Worm (Caenorhabditis elegans) whole organism, L2 larva: Measurements from ENCODE around the gene smc-5.
A peak's percentile ranks its signal among the peaks of the same experiment; 100 is the strongest.

Source experiments
- C34F6.9 ChIP-seq: fragments of 150-350 bp; optimal IDR thresholded peaks from 2 replicates; lab custom pipeline; 2014; ENCODE audit warnings: missing biosample characterization, missing genetic modification characterization
- F13H6.1 ChIP-seq: sonication (generic microtip); optimal IDR thresholded peaks from 2 replicates; lab custom pipeline; 2016; ENCODE audit warnings: missing genetic modification characterization, missing compliant biosample characterization
- R02D3.7 ChIP-seq: fragments of 150-350 bp; optimal IDR thresholded peaks from 2 replicates; lab custom pipeline; 2014; ENCODE audit warnings: missing biosample characterization, missing genetic modification characterization
- Y55F3AM.14 ChIP-seq: fragments of 200-800 bp; sonication (Bioruptor generic); optimal IDR thresholded peaks from 2 replicates; lab custom pipeline; 2018; ENCODE audit warnings: mild to moderate bottlenecking, missing genetic modification characterization, missing compliant biosample characterization
- ZK546.5 ChIP-seq: sonication (generic microtip); optimal IDR thresholded peaks from 2 replicates; lab custom pipeline; 2017; ENCODE audit warnings: missing biosample characterization, missing genetic modification characterization
- alr-1 ChIP-seq: fragments of 150-350 bp; optimal IDR thresholded peaks from 2 replicates; lab custom pipeline; 2014; ENCODE audit warnings: missing biosample characterization, missing genetic modification characterization
- ama-1 ChIP-seq: fragments of 150-350 bp; optimal IDR thresholded peaks from 2 replicates; lab custom pipeline; 2018; ENCODE audit warnings: inconsistent platforms
- blmp-1 ChIP-seq: sonication (generic microtip); optimal IDR thresholded peaks from 2 replicates; lab custom pipeline; 2017; ENCODE audit warnings: missing genetic modification characterization, mild to moderate bottlenecking, missing compliant biosample characterization, antibody characterized with exemption, moderate library complexity; ENCODE audit not compliant: insufficient read depth
- ceh-82 ChIP-seq: fragments of 150-350 bp; optimal IDR thresholded peaks from 2 replicates; lab custom pipeline; 2014; ENCODE audit warnings: missing biosample characterization, missing genetic modification characterization
- crh-2 ChIP-seq: sonication (generic microtip); optimal IDR thresholded peaks from 2 replicates; lab custom pipeline; 2017; ENCODE audit warnings: missing biosample characterization, missing genetic modification characterization
- dmd-4 ChIP-seq: sonication (generic microtip); optimal IDR thresholded peaks from 2 replicates; lab custom pipeline; 2017; ENCODE audit warnings: missing biosample characterization, missing genetic modification characterization
- egl-27 ChIP-seq: sonication (generic microtip); optimal IDR thresholded peaks from 3 replicates; lab custom pipeline; 2017; ENCODE audit warnings: missing biosample characterization, missing genetic modification reagents, missing genetic modification characterization
- elt-3 ChIP-seq: sonication (generic microtip); optimal IDR thresholded peaks from 2 replicates; lab custom pipeline; 2017; ENCODE audit warnings: missing biosample characterization, missing genetic modification characterization
- fos-1 ChIP-seq: fragments of 150-350 bp; optimal IDR thresholded peaks from 2 replicates; lab custom pipeline; 2014; ENCODE audit warnings: missing biosample characterization, missing genetic modification characterization
- gmeb-1 ChIP-seq: fragments of 150-350 bp; optimal IDR thresholded peaks from 2 replicates; lab custom pipeline; 2014; ENCODE audit warnings: missing biosample characterization, missing genetic modification characterization
- lin-11 ChIP-seq: fragments of 150-350 bp; sonication (generic microtip); optimal IDR thresholded peaks from 2 replicates; lab custom pipeline; 2014; ENCODE audit warnings: missing biosample characterization, missing genetic modification characterization, inconsistent platforms, mixed read lengths
- lin-39 ChIP-seq: fragments of 150-350 bp; optimal IDR thresholded peaks from 2 replicates; lab custom pipeline; 2014; ENCODE audit warnings: missing biosample characterization, missing genetic modification reagents, missing genetic modification characterization
- lsy-2 ChIP-seq, 2 experiments: fragments of 150-350 bp in 1 of 2; sonication (generic microtip) in 1 of 2; optimal IDR thresholded peaks; 2 replicates each; lab custom pipeline; 2014 to 2017; ENCODE audit warnings: missing biosample characterization in 2 of 2, missing genetic modification characterization in 2 of 2
- mab-5 ChIP-seq: fragments of 150-350 bp; optimal IDR thresholded peaks from 2 replicates; lab custom pipeline; 2014; ENCODE audit warnings: missing biosample characterization, missing genetic modification characterization
- mbf-1 ChIP-seq: sonication (generic microtip); optimal IDR thresholded peaks from 2 replicates; lab custom pipeline; 2017; ENCODE audit warnings: missing biosample characterization, missing genetic modification characterization
- nhr-10 ChIP-seq: sonication (generic microtip); optimal IDR thresholded peaks from 2 replicates; lab custom pipeline; 2017; ENCODE audit warnings: missing biosample characterization, missing genetic modification characterization
- nhr-11 ChIP-seq: fragments of 150-350 bp; optimal IDR thresholded peaks from 2 replicates; lab custom pipeline; 2014; ENCODE audit warnings: missing biosample characterization, missing genetic modification characterization
- nhr-12 ChIP-seq: fragments of 150-350 bp; optimal IDR thresholded peaks from 2 replicates; lab custom pipeline; 2014; ENCODE audit warnings: missing biosample characterization, missing genetic modification characterization
- nhr-129 ChIP-seq: fragments of 150-350 bp; optimal IDR thresholded peaks from 2 replicates; lab custom pipeline; 2014; ENCODE audit warnings: missing biosample characterization, missing genetic modification characterization
- nhr-21 ChIP-seq: fragments of 150-350 bp; optimal IDR thresholded peaks from 2 replicates; lab custom pipeline; 2014; ENCODE audit warnings: missing biosample characterization, missing genetic modification characterization
- nhr-23 ChIP-seq: fragments of 150-350 bp; optimal IDR thresholded peaks from 2 replicates; lab custom pipeline; 2014; ENCODE audit warnings: missing biosample characterization, missing genetic modification reagents, missing genetic modification characterization
- nhr-237 ChIP-seq: fragments of 150-350 bp; optimal IDR thresholded peaks from 2 replicates; lab custom pipeline; 2014; ENCODE audit warnings: missing biosample characterization, missing genetic modification characterization
- nhr-25 ChIP-seq: fragments of 150-350 bp; sonication (generic microtip); optimal IDR thresholded peaks from 3 replicates; lab custom pipeline; 2014; ENCODE audit warnings: missing biosample characterization, missing genetic modification characterization
- nhr-6 ChIP-seq: fragments of 150-350 bp; optimal IDR thresholded peaks from 2 replicates; lab custom pipeline; 2014; ENCODE audit warnings: missing biosample characterization, missing genetic modification characterization
- nhr-77 ChIP-seq: fragments of 150-350 bp; optimal IDR thresholded peaks from 2 replicates; lab custom pipeline; 2014; ENCODE audit warnings: missing biosample characterization, missing genetic modification characterization
- peb-1 ChIP-seq: fragments of 150-350 bp; optimal IDR thresholded peaks from 2 replicates; lab custom pipeline; 2014; ENCODE audit warnings: missing biosample characterization, missing genetic modification characterization
- sem-4 ChIP-seq: fragments of 150-350 bp; optimal IDR thresholded peaks from 2 replicates; lab custom pipeline; 2014; ENCODE audit warnings: missing biosample characterization, missing genetic modification reagents, missing genetic modification characterization
- skn-1 ChIP-seq: sonication (generic microtip); optimal IDR thresholded peaks from 2 replicates; lab custom pipeline; 2017; ENCODE audit warnings: missing biosample characterization, missing genetic modification characterization
- sma-3 ChIP-seq: sonication (generic microtip); optimal IDR thresholded peaks from 2 replicates; lab custom pipeline; 2016; ENCODE audit warnings: missing genetic modification reagents, missing genetic modification characterization, missing compliant biosample characterization
- sma-9 ChIP-seq, 2 experiments: fragments of 150-350 bp in 1 of 2; sonication (generic microtip) in 1 of 2; optimal IDR thresholded peaks; 2 replicates each; lab custom pipeline; 2014 to 2016; ENCODE audit warnings: missing genetic modification characterization in 2 of 2, mild to moderate bottlenecking in 1 of 2, missing biosample characterization in 1 of 2, missing compliant biosample characterization in 1 of 2, missing genetic modification reagents in 1 of 2, moderate library complexity in 1 of 2
- snpc-4 ChIP-seq: fragments of 150-350 bp; optimal IDR thresholded peaks from 2 replicates; lab custom pipeline; 2014; ENCODE audit warnings: missing biosample characterization, missing genetic modification characterization
- unc-62 ChIP-seq: fragments of 150-350 bp; optimal IDR thresholded peaks from 2 replicates; lab custom pipeline; 2014; ENCODE audit warnings: missing biosample characterization, missing genetic modification reagents, missing genetic modification characterization
- zag-1 ChIP-seq: fragments of 150-350 bp; optimal IDR thresholded peaks from 2 replicates; lab custom pipeline; 2014; ENCODE audit warnings: missing biosample characterization, missing genetic modification characterization
- ztf-1 ChIP-seq: fragments of 200-800 bp; sonication (Bioruptor generic); conservative IDR thresholded peaks from 2 replicates; pipeline ENCODE4 v1.3.6; 2022; ENCODE audit warnings: missing genetic modification characterization, missing compliant biosample characterization
- ztf-11 ChIP-seq: sonication (generic microtip); optimal IDR thresholded peaks from 2 replicates; lab custom pipeline; 2017; ENCODE audit warnings: missing biosample characterization, missing genetic modification characterization
- ztf-4 ChIP-seq: fragments of 150-350 bp; optimal IDR thresholded peaks from 2 replicates; lab custom pipeline; 2014; ENCODE audit warnings: missing biosample characterization, missing genetic modification characterization

The smc-5 gene

ce11 chrII:5018578-5018977, 43.3 kb upstream of the smc-5 start:
- TF ChIP-seq egl-27 (tag; lab: Kevin White, UChicago), result no peak
- TF ChIP-seq zag-1 (tag; lab: Kevin White, UChicago), result no peak
- TF ChIP-seq skn-1 (tag; lab: Kevin White, UChicago), result no peak
- no peak for TF ChIP-seq mab-5

- no peak for TF ChIP-seq nhr-77
- no peak for TF ChIP-seq ama-1 (lab: Kevin White, UChicago)
- TF ChIP-seq nhr-11 (tag; lab: Kevin White, UChicago), result no peak
- TF ChIP-seq lin-11, result no peak
- peak; percentile 34 for TF ChIP-seq nhr-129 (tag; lab: Kevin White, UChicago)
- no peak for TF ChIP-seq nhr-12 (tag; lab: Kevin White, UChicago)
- no peak for TF ChIP-seq ztf-1 (GFP tag; lab: Robert Waterston, UW)
- no peak for TF ChIP-seq C34F6.9 (tag; lab: Kevin White, UChicago)
- no peak for TF ChIP-seq ztf-11 (tag; lab: Kevin White, UChicago)
- TF ChIP-seq mbf-1, result no peak
- TF ChIP-seq egl-27 (tag; lab: Kevin White, UChicago), result no peak
- peak in 1 of 2 experiments; percentile 43 for TF ChIP-seq lsy-2 (tag; optimal IDR thresholded peaks at IDR 0.05; lab: Kevin White, UChicago)
- peak; percentile 54 for TF ChIP-seq nhr-21
- TF ChIP-seq F13H6.1, result no peak
- no peak for TF ChIP-seq skn-1 (tag; lab: Kevin White, UChicago)
- no peak for TF ChIP-seq mab-5
- TF ChIP-seq zag-1 (tag; lab: Kevin White, UChicago), result no peak
- TF ChIP-seq crh-2 (tag; lab: Kevin White, UChicago), result peak; percentile 68
- no peak for TF ChIP-seq R02D3.7 (tag; lab: Kevin White, UChicago)
- TF ChIP-seq nhr-23 (tag; lab: Kevin White, UChicago), result no peak
- TF ChIP-seq peb-1 (tag; lab: Kevin White, UChicago), result no peak
- TF ChIP-seq elt-3 (tag; lab: Kevin White, UChicago), result no peak
- peak; percentile 62 for TF ChIP-seq sma-9 (GFP tag; optimal IDR thresholded peaks at IDR 0.05; lab: Kevin White, UChicago)
- TF ChIP-seq sma-9 (tag; optimal IDR thresholded peaks at IDR 0.05; lab: Kevin White, UChicago), result no peak
- TF ChIP-seq sma-3 (GFP tag; lab: Kevin White, UChicago), result peak; percentile 34
- no peak for TF ChIP-seq nhr-10 (tag; lab: Kevin White, UChicago)
- peak; percentile 79 for TF ChIP-seq fos-1 (tag; lab: Kevin White, UChicago)
- TF ChIP-seq nhr-237, result no peak
- peak; percentile 53 for TF ChIP-seq blmp-1
- peak; percentile 14 for TF ChIP-seq sem-4
- TF ChIP-seq gmeb-1, result peak; percentile 9
- peak; percentile 67 for TF ChIP-seq nhr-25 (tag; lab: Kevin White, UChicago)
- TF ChIP-seq lin-39, result no peak
- no peak for TF ChIP-seq alr-1 (tag; lab: Kevin White, UChicago)
- no peak for TF ChIP-seq ceh-82 (tag; lab: Kevin White, UChicago)
- no peak for TF ChIP-seq ztf-4
- TF ChIP-seq Y55F3AM.14, result no peak
- no peak for TF ChIP-seq dmd-4
- no peak for TF ChIP-seq snpc-4 (tag; lab: Kevin White, UChicago)
- no peak for TF ChIP-seq ZK546.5 (tag; lab: Kevin White, UChicago)
- TF ChIP-seq, all 48 proteins: peak for 11
Observed at ce11 chrII:5019389-5020108, 42.4 kb upstream of the smc-5 start.

DNA sequence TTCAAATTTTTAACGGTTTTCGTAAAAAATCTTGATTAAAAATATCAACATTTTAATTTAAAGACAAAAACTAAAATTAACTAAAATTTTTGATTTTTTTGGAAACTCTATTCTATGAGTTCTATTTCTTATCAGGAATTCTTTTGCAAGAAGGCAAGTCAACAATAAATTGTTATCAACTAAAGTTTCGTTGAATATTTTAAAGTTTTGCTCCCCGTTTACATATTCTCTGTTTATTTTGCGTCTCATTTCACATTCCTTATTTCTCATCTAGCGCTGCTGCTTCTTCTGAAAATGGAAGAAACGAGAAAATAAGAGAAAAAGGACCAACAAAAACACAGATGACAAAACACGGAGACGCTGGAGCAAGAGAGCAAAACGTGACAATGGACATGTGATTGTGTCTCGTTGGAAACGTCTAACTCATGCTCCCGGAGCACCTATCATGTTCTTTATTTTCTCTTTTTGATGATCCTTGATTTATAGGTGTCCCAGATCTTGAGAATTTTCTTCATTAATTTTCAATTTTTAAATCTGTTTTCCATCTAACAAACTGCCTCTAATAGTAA, 41.3 kb upstream of the smc-5 start:
- TF ChIP-seq lin-39 (no peak), nhr-129 (tag; lab: Kevin White, UChicago) (peak; percentile 65), nhr-21 (no peak), mab-5 (no peak), F13H6.1 (no peak), nhr-10 (tag; lab: Kevin White, UChicago) (no peak), R02D3.7 (tag; lab: Kevin White, UChicago) (no peak), egl-27 (tag; lab: Kevin White, UChicago) (no peak), Y55F3AM.14 (no peak), unc-62 (GFP tag; lab: Kevin White, UChicago) (no peak), sma-3 (GFP tag; lab: Kevin White, UChicago) (no peak), C34F6.9 (tag; lab: Kevin White, UChicago) (peak; percentile 33), fos-1 (tag; lab: Kevin White, UChicago) (peak; percentile 47), nhr-6 (tag; lab: Kevin White, UChicago) (no peak)
